Worm (Caenorhabditis elegans): ENCODE results near the gene M117.6.

M117.6 gene

DNA sequence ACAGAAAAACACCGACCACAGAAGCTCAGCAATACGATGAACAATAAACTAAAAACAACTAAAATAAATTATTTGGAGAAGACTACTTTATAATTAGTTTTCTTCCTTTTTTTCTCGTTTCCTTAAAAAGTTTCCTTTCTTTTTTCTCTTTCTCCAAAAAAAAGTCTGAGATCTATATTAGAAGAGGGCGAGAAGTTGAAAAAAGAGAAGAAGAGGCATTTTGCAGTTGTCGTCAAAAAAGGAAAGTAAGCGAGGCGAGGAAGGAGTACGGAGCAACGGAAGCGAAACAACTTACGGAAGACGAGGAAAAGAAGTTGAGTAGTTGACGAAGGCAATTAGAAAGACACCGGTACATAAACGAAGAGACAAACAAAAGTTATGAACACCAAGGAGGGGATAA, 31.9 kb downstream of the M117.6 start:
- TF ChIP-seq unc-42 (tag; optimal IDR thresholded peaks at IDR 0.05): peak; percentile 22
- no peak for TF ChIP-seq lim-6 (tag; optimal IDR thresholded peaks at IDR 0.05)
- TF ChIP-seq lin-11 (tag; optimal IDR thresholded peaks at IDR 0.05): no peak

DNA sequence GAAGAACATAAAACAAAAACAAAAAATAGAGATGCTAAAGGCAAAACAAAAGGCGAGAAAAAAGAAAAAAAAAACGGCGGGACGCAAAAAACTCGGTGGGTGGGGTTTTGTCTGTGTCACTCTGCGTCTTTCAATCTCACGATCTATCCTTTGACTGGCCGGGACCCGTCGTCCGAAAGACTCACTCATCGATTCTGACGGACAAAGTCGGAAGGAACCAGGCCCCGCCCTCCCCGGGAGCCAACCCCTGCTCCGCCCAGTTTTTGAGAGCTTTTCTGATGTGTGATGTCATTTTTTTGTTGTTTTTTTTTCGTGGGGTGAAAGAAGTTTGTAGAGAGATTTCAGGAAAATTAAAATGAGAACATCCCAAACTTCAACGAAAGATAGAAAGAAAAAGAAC, 34.7 kb downstream of the M117.6 start:
- no peak for TF ChIP-seq elt-4 (tag; optimal IDR thresholded peaks at IDR 0.05)
- no peak for TF ChIP-seq ama-1 (optimal IDR thresholded peaks at IDR 0.05)
- no peak for TF ChIP-seq rnt-1 (tag; optimal IDR thresholded peaks at IDR 0.05)
- no peak for TF ChIP-seq ceh-31 (tag; optimal IDR thresholded peaks at IDR 0.05)
- TF ChIP-seq unc-42 (tag; optimal IDR thresholded peaks at IDR 0.05): no peak
- TF ChIP-seq sdc-2 (tag; optimal IDR thresholded peaks at IDR 0.05): no peak
- no peak for TF ChIP-seq lin-11 (tag; optimal IDR thresholded peaks at IDR 0.05)
- no peak for TF ChIP-seq ttx-3 (tag; optimal IDR thresholded peaks at IDR 0.05)
- no peak for TF ChIP-seq ztf-16 (tag; optimal IDR thresholded peaks at IDR 0.05)
- no peak for TF ChIP-seq ahr-1 (tag; optimal IDR thresholded peaks at IDR 0.05)
- no peak for TF ChIP-seq K09A11.1 (tag; optimal IDR thresholded peaks at IDR 0.05; ENCODE audit: insufficient read depth)
- no peak for TF ChIP-seq syd-9 (tag; optimal IDR thresholded peaks at IDR 0.05)
- TF ChIP-seq tbx-2 (tag; optimal IDR thresholded peaks at IDR 0.05): no peak
- no peak for TF ChIP-seq ceh-9 (tag; optimal IDR thresholded peaks at IDR 0.05)

DNA sequence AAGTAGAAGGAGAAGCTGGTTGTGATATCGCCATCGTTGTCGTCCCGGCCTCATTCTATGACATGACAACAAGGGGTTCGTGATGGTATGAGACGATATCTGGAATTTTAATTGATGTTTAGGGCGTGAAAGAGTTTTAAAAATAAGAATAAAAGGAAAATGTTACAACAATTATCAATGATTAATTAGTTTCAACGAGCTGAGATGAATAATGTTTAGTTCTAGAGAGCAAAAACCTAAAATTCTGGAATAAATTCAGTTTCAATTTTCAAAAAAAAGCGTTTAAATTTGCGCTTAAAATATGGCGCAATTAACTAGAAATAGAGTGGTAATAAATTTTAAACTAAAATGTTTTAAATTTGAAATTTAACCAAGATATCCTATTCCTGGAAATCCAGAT, 35.4 kb downstream of the M117.6 start, which contains the start of gene H01G02.3:
Gene H01G02.3, minus strand, starts transcription at position 101 of the 400 bp plus-strand sequence.
- TF ChIP-seq ceh-6 (GFP tag; optimal IDR thresholded peaks at IDR 0.05) (no peak), sox-2 (GFP tag; IDR thresholded peaks at IDR 0.05) (no peak), hlh-15 (tag; optimal IDR thresholded peaks at IDR 0.05) (no peak), lim-6 (tag; optimal IDR thresholded peaks at IDR 0.05) (no peak)

DNA sequence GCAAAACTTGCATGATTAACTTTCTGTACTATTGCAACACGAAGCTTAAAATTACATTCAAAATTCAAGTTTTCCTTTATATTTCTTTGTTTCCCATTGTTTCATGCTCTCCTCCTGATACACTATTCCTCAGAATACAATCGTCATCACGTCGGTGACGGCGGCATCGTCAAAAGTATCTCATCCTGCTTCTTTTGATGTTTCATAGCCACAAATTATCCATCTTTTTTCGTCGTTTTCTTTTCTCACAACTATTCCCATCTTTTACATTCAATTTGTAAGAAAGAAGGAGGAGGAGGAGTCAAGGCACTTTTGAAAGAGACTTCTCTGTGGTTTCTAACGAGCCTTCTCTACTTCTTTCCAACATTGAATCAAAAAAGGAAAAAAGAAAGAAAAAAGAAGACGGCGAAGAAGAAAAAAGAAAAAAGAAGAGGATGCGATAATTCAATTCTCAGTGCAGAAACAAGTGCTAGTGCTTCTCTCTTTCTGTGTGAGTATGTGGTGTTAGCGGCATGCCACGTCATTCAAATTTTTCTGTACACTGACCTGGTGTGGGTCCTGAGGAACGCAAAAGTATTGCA, 39.4 kb downstream of the M117.6 start:
- TF ChIP-seq rnt-1 (tag; optimal IDR thresholded peaks at IDR 0.05) (no peak), unc-42 (tag; optimal IDR thresholded peaks at IDR 0.05) (peak; percentile 93), elt-4 (tag; optimal IDR thresholded peaks at IDR 0.05) (no peak), ceh-30 (tag; optimal IDR thresholded peaks at IDR 0.05) (no peak), C38D4.7 (GFP tag; optimal IDR thresholded peaks at IDR 0.05) (no peak)

DNA sequence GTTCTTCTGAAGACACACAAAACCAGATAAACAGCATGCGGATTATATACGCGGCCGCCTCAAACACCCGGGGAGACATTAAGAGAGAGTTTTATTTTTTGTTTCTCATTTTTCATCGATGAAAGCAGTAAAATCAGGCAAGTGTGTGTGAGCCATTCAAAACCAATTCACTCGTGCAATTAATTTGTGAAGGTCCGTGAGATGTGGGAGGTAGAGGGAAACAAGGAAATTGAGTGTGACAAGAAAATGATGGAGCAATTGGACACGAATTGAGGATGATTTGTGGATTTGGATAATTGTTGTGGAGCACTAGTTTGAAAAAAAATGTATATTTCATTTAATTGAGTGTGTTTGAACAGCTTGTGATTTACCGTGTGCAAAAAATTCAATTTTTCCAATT, 40.1 kb downstream of the M117.6 start:
- TF ChIP-seq lin-11 (tag; optimal IDR thresholded peaks at IDR 0.05): no peak
- no peak for TF ChIP-seq pros-1 (tag; optimal IDR thresholded peaks at IDR 0.05)
- TF ChIP-seq fax-1 (tag; optimal IDR thresholded peaks at IDR 0.05): no peak
- no peak for TF ChIP-seq ceh-2 (tag; optimal IDR thresholded peaks at IDR 0.05)
- TF ChIP-seq ceh-9 (tag; optimal IDR thresholded peaks at IDR 0.05): no peak
- no peak for TF ChIP-seq gmeb-2 (tag; optimal IDR thresholded peaks at IDR 0.05)
- TF ChIP-seq ahr-1 (tag; optimal IDR thresholded peaks at IDR 0.05): no peak
- no peak for TF ChIP-seq hlh-15 (tag; optimal IDR thresholded peaks at IDR 0.05)
- no peak for TF ChIP-seq elt-2 (tag; optimal IDR thresholded peaks at IDR 0.05)
- TF ChIP-seq pag-3 (tag; optimal IDR thresholded peaks at IDR 0.05; ENCODE audit: borderline replicate concordance): no peak
- no peak for TF ChIP-seq pax-1 (tag; optimal IDR thresholded peaks at IDR 0.05)
- TF ChIP-seq sox-4 (tag; optimal IDR thresholded peaks at IDR 0.05): no peak
- no peak for TF ChIP-seq ets-4 (tag; optimal IDR thresholded peaks at IDR 0.05)
- TF ChIP-seq pqm-1 (tag; optimal IDR thresholded peaks at IDR 0.05): no peak
- TF ChIP-seq ceh-18 (tag; optimal IDR thresholded peaks at IDR 0.05): no peak
- TF ChIP-seq pha-2 (tag; optimal IDR thresholded peaks at IDR 0.05): no peak
- TF ChIP-seq madf-2 (tag; optimal IDR thresholded peaks at IDR 0.05): no peak
- no peak for TF ChIP-seq pha-4 (tag; optimal IDR thresholded peaks at IDR 0.05)
- TF ChIP-seq odd-2 (tag; optimal IDR thresholded peaks at IDR 0.05): no peak
- TF ChIP-seq C38D4.7 (GFP tag; optimal IDR thresholded peaks at IDR 0.05): no peak

Data from whole organism, late embryonic.